Fruit fly (Drosophila melanogaster) whole organism, embryonic: ENCODE measurements around the gene Ran-like.

Experiments
- B-H2 ChIP-seq: fragments of 200-800 bp; sonication (Bioruptor generic); optimal IDR thresholded peaks from 2 replicates; lab custom pipeline; 2018; ENCODE audit warnings: missing biosample characterization, mild to moderate bottlenecking, missing genetic modification characterization
- CG10147 ChIP-seq: fragments of 200-800 bp; sonication (Bioruptor generic); optimal IDR thresholded peaks from 2 replicates; lab custom pipeline; 2019; ENCODE audit warnings: missing biosample characterization, mild to moderate bottlenecking, missing genetic modification characterization, moderate library complexity
- CG10543 ChIP-seq: fragments of 200-800 bp; sonication (Bioruptor generic); optimal IDR thresholded peaks from 3 replicates; lab custom pipeline; 2017; ENCODE audit warnings: missing biosample characterization, mild to moderate bottlenecking, missing genetic modification characterization, moderate library complexity
- CG10565 ChIP-seq: fragments of 200-800 bp; sonication (Bioruptor generic); optimal IDR thresholded peaks from 3 replicates; lab custom pipeline; 2016; ENCODE audit warnings: missing biosample characterization, mild to moderate bottlenecking, missing genetic modification characterization
- CG1233 ChIP-seq: fragments of 200-800 bp; sonication (Bioruptor generic); optimal IDR thresholded peaks from 4 replicates; lab custom pipeline; 2018; ENCODE audit warnings: missing biosample characterization, mild to moderate bottlenecking, missing genetic modification characterization
- CG12391 ChIP-seq: fragments of 200-800 bp; sonication (Bioruptor generic); optimal IDR thresholded peaks from 3 replicates; lab custom pipeline; 2018; ENCODE audit warnings: missing biosample characterization, mild to moderate bottlenecking, missing genetic modification characterization, moderate library complexity
- CG12769 ChIP-seq: fragments of 200-800 bp; sonication (Bioruptor generic); optimal IDR thresholded peaks from 2 replicates; lab custom pipeline; 2019; ENCODE audit warnings: missing biosample characterization, mild to moderate bottlenecking, missing genetic modification characterization, moderate library complexity
- CG1832 ChIP-seq: fragments of 200-800 bp; sonication (Bioruptor generic); optimal IDR thresholded peaks from 2 replicates; lab custom pipeline; 2017; ENCODE audit warnings: missing biosample characterization, mild to moderate bottlenecking, missing genetic modification characterization, inconsistent platforms
- CG2712 ChIP-seq: fragments of 200-800 bp; optimal IDR thresholded peaks from 3 replicates; lab custom pipeline; 2019; ENCODE audit warnings: missing biosample characterization, mild to moderate bottlenecking, missing genetic modification characterization, moderate library complexity
- CG34376 ChIP-seq: fragments of 200-800 bp; sonication (Bioruptor generic); optimal IDR thresholded peaks from 2 replicates; lab custom pipeline; 2018; ENCODE audit warnings: missing biosample characterization, mild to moderate bottlenecking, missing genetic modification characterization
- CG3995 ChIP-seq: fragments of 200-800 bp; sonication (Bioruptor generic); optimal IDR thresholded peaks from 3 replicates; lab custom pipeline; 2016; ENCODE audit warnings: missing biosample characterization, missing genetic modification characterization
- CG4360 ChIP-seq: fragments of 200-800 bp; sonication (Bioruptor generic); IDR thresholded peaks from 2 replicates; pipeline ENCODE4 v1.3.6; 2022; ENCODE audit warnings: missing biosample characterization, missing genetic modification characterization
- CG43689 ChIP-seq: fragments of 200-800 bp; sonication (Bioruptor generic); IDR thresholded peaks from 2 replicates; pipeline ENCODE4 v1.3.6; 2022; ENCODE audit warnings: missing biosample characterization, missing genetic modification characterization
- CG6765 ChIP-seq: fragments of 200-800 bp; sonication (Bioruptor generic); optimal IDR thresholded peaks from 3 replicates; lab custom pipeline; 2017; ENCODE audit warnings: missing biosample characterization, mild to moderate bottlenecking, missing genetic modification characterization
- CG7357 ChIP-seq: fragments of 200-800 bp; sonication (Bioruptor generic); IDR thresholded peaks from 3 replicates; pipeline ENCODE4 v1.3.6; 2022; ENCODE audit warnings: missing biosample characterization, missing genetic modification characterization
- CG7963 ChIP-seq: fragments of 200-800 bp; sonication (Bioruptor generic); IDR thresholded peaks from 3 replicates; pipeline ENCODE4 v1.3.6; 2022; ENCODE audit warnings: missing biosample characterization, missing genetic modification characterization; ENCODE audit not compliant: partially characterized antibody
- CG8281 ChIP-seq: fragments of 200-800 bp; sonication (Bioruptor generic); optimal IDR thresholded peaks from 2 replicates; lab custom pipeline; 2018; ENCODE audit warnings: missing biosample characterization, mild to moderate bottlenecking, missing genetic modification characterization, moderate library complexity
- CHES-1-like ChIP-seq: fragments of 200-800 bp; sonication (Bioruptor generic); optimal IDR thresholded peaks from 2 replicates; lab custom pipeline; 2016; ENCODE audit warnings: missing biosample characterization, missing genetic modification characterization
- Dbx ChIP-seq: fragments of 200-800 bp; sonication (Bioruptor generic); IDR thresholded peaks from 3 replicates; pipeline ENCODE4 v1.3.6; 2022; ENCODE audit warnings: missing biosample characterization, missing genetic modification characterization
- Dip2 ChIP-seq: fragments of 200-800 bp; sonication (Bioruptor generic); IDR thresholded peaks from 2 replicates; pipeline ENCODE4 v1.3.6; 2022; ENCODE audit warnings: missing biosample characterization, missing genetic modification characterization
- E2f1 ChIP-seq: fragments of 200-800 bp; sonication (Bioruptor generic); IDR thresholded peaks from 2 replicates; pipeline ENCODE4 v1.3.6; 2022; ENCODE audit warnings: missing biosample characterization, missing genetic modification characterization
- Fer1 ChIP-seq: fragments of 200-800 bp; sonication (Bioruptor generic); optimal IDR thresholded peaks from 2 replicates; lab custom pipeline; 2017; ENCODE audit warnings: missing biosample characterization, mild to moderate bottlenecking, missing genetic modification characterization
- H2.0 ChIP-seq: fragments of 200-800 bp; sonication (Bioruptor generic); IDR thresholded peaks from 2 replicates; pipeline ENCODE4 v1.3.6; 2022; ENCODE audit warnings: missing biosample characterization, missing genetic modification characterization
- Hand ChIP-seq: fragments of 200-800 bp; sonication (Bioruptor generic); optimal IDR thresholded peaks from 2 replicates; lab custom pipeline; 2017; ENCODE audit warnings: mild to moderate bottlenecking, missing biosample characterization, missing genetic modification reagents, missing genetic modification characterization
- HmgZ ChIP-seq: fragments of 200-800 bp; sonication (Bioruptor generic); optimal IDR thresholded peaks from 2 replicates; lab custom pipeline; 2018; ENCODE audit warnings: missing biosample characterization, mild to moderate bottlenecking, missing genetic modification characterization
- MTF-1 ChIP-seq: fragments of 200-800 bp; sonication (Bioruptor generic); optimal IDR thresholded peaks from 2 replicates; lab custom pipeline; 2018; ENCODE audit warnings: missing biosample characterization, mild to moderate bottlenecking, missing genetic modification characterization, borderline replicate concordance
- NK7.1 ChIP-seq: fragments of 200-800 bp; sonication (Bioruptor generic); optimal IDR thresholded peaks from 3 replicates; lab custom pipeline; 2016; ENCODE audit warnings: missing biosample characterization, missing genetic modification characterization
- Taf1 ChIP-seq: fragments of 200-800 bp; sonication (Bioruptor generic); IDR thresholded peaks from 2 replicates; pipeline ENCODE4 v1.3.6; 2022; ENCODE audit warnings: missing biosample characterization, missing genetic modification characterization
- Xrp1 ChIP-seq: fragments of 200-800 bp; sonication (Bioruptor generic); IDR thresholded peaks from 2 replicates; pipeline ENCODE4 v1.3.6; 2022; ENCODE audit warnings: missing biosample characterization, missing genetic modification characterization
- bowl ChIP-seq: fragments of 200-800 bp; sonication (Bioruptor generic); IDR thresholded peaks from 2 replicates; pipeline ENCODE4 v1.3.6; 2022; ENCODE audit warnings: missing biosample characterization, missing genetic modification characterization
- chif ChIP-seq, 2 experiments: fragments of 200-800 bp; sonication (Bioruptor generic); optimal IDR thresholded peaks; 3 replicates each; lab custom pipeline; 2016; ENCODE audit warnings: missing biosample characterization in 2 of 2, missing genetic modification characterization in 2 of 2
- chm ChIP-seq: fragments of 200-800 bp; sonication (Bioruptor generic); IDR thresholded peaks from 2 replicates; pipeline ENCODE4 v1.3.6; 2022; ENCODE audit warnings: missing biosample characterization, missing genetic modification characterization
- crol ChIP-seq: fragments of 200-800 bp; sonication (Bioruptor generic); IDR thresholded peaks from 2 replicates; pipeline ENCODE4 v1.3.6; 2022; ENCODE audit warnings: missing biosample characterization, missing genetic modification characterization
- dm ChIP-seq: fragments of 200-800 bp; sonication (Bioruptor generic); optimal IDR thresholded peaks from 3 replicates; lab custom pipeline; 2016; ENCODE audit warnings: missing biosample characterization, missing genetic modification characterization
- eve ChIP-seq, 2 experiments: fragments of >200 bp; optimal IDR thresholded peaks; 2 replicates each; lab custom pipeline; 2017; ENCODE audit warnings: missing biosample characterization in 2 of 2, missing genetic modification characterization in 2 of 2
- exex ChIP-seq: fragments of 200-800 bp; sonication (Bioruptor generic); optimal IDR thresholded peaks from 4 replicates; lab custom pipeline; 2018; ENCODE audit warnings: missing biosample characterization, mild to moderate bottlenecking, missing genetic modification characterization, moderate library complexity
- fd96Cb ChIP-seq: fragments of 200-800 bp; sonication (Bioruptor generic); optimal IDR thresholded peaks from 2 replicates; lab custom pipeline; 2018; ENCODE audit warnings: missing biosample characterization, mild to moderate bottlenecking, missing genetic modification characterization, moderate library complexity
- grn ChIP-seq: fragments of 200-800 bp; sonication (Bioruptor generic); optimal IDR thresholded peaks from 3 replicates; lab custom pipeline; 2017; ENCODE audit warnings: missing biosample characterization, missing genetic modification characterization
- inv ChIP-seq: fragments of 200-800 bp; sonication (Bioruptor generic); IDR thresholded peaks from 2 replicates; pipeline ENCODE4 v1.3.6; 2022; ENCODE audit warnings: missing biosample characterization, missing genetic modification characterization; ENCODE audit not compliant: partially characterized antibody
- knrl ChIP-seq: fragments of 200-800 bp; sonication (Bioruptor generic); IDR thresholded peaks from 3 replicates; pipeline ENCODE4 v1.3.6; 2022; ENCODE audit warnings: missing biosample characterization, missing genetic modification characterization; ENCODE audit not compliant: partially characterized antibody
- lola ChIP-seq, 3 experiments: fragments of >200 bp in 2 of 3; fragments of 200-800 bp in 1 of 3; sonication (Bioruptor generic) in 1 of 3; optimal IDR thresholded peaks; 2 replicates each; lab custom pipeline; 2017 to 2019; ENCODE audit warnings: missing biosample characterization in 3 of 3, missing genetic modification characterization in 3 of 3, mild to moderate bottlenecking in 1 of 3, moderate library complexity in 1 of 3
- pfk ChIP-seq: fragments of 200-800 bp; sonication (Bioruptor generic); optimal IDR thresholded peaks from 2 replicates; lab custom pipeline; 2018; ENCODE audit warnings: missing biosample characterization, mild to moderate bottlenecking, missing genetic modification characterization, moderate library complexity
- prd ChIP-seq, 3 experiments: fragments of >200 bp in 2 of 3; fragments of 200-800 bp in 1 of 3; sonication (Bioruptor generic) in 1 of 3; optimal IDR thresholded peaks in 2 of 3; IDR thresholded peaks in 1 of 3; 2 replicates in 2 of 3; 3 replicates in 1 of 3; pipeline versions ENCODE4 v1.3.6 to Lab custom; 2017 to 2022; ENCODE audit warnings: missing biosample characterization in 1 of 3, missing genetic modification characterization in 1 of 3
- pum ChIP-seq: fragments of 200-800 bp; sonication (Bioruptor generic); optimal IDR thresholded peaks from 2 replicates; lab custom pipeline; 2016; ENCODE audit warnings: missing biosample characterization, missing genetic modification characterization
- rib ChIP-seq: fragments of 200-800 bp; sonication (Bioruptor generic); IDR thresholded peaks from 2 replicates; pipeline ENCODE4 v1.3.6; 2022; ENCODE audit warnings: missing biosample characterization, missing genetic modification characterization
- scrt ChIP-seq: fragments of 200-800 bp; sonication (Bioruptor generic); optimal IDR thresholded peaks from 2 replicates; lab custom pipeline; 2018; ENCODE audit warnings: missing biosample characterization, mild to moderate bottlenecking, missing genetic modification characterization, moderate library complexity
- sens ChIP-seq: fragments of 200-800 bp; sonication (Bioruptor generic); peaks from one replicate; lab custom pipeline; 2016; ENCODE audit warnings: missing biosample characterization, missing genetic modification characterization
- tx ChIP-seq: fragments of 200-800 bp; sonication (Bioruptor generic); optimal IDR thresholded peaks from 2 replicates; lab custom pipeline; 2016; ENCODE audit warnings: missing biosample characterization, missing genetic modification characterization
- usp ChIP-seq: fragments of >200 bp; optimal IDR thresholded peaks from 2 replicates; lab custom pipeline; 2017; ENCODE audit warnings: missing biosample characterization, missing genetic modification characterization
- yki ChIP-seq: fragments of >200 bp; optimal IDR thresholded peaks from 3 replicates; lab custom pipeline; 2018

Ran-like gene

dm6 chr3L:15514814-15515495 is 29.8 kb upstream of the Ran-like start (continued):
- TF ChIP-seq CG2712 (tag; lab: Kevin White, UChicago): no peak
- no peak for TF ChIP-seq Dbx
- TF ChIP-seq sens (GFP tag; lab: Kevin White, UChicago): peak; percentile 37
- TF ChIP-seq bowl (GFP tag; lab: Robert Waterston, UW): no peak
- no peak for TF ChIP-seq NK7.1 (GFP tag; lab: Kevin White, UChicago)
- TF ChIP-seq prd (optimal IDR thresholded peaks at IDR 0.05; lab: Kevin White, UChicago): no peak
- no peak for TF ChIP-seq prd (GFP tag; IDR thresholded peaks at IDR 0.05; lab: Robert Waterston, UW)
- TF ChIP-seq lola (GFP tag; optimal IDR thresholded peaks at IDR 0.05; lab: Kevin White, UChicago): no peak
- no peak for TF ChIP-seq pfk (GFP tag; lab: Kevin White, UChicago)
- no peak for TF ChIP-seq E2f1
- no peak for TF ChIP-seq CG8281
- no peak for TF ChIP-seq CG10565 (GFP tag; lab: Kevin White, UChicago)
- no peak for TF ChIP-seq CG12769 (tag; lab: Kevin White, UChicago)
- TF ChIP-seq CG10543 (GFP tag; lab: Kevin White, UChicago): peak; percentile 73
- TF ChIP-seq CG7357 (GFP tag; lab: Robert Waterston, UW): no peak
- peak in 1 of 2 experiments; percentile 81 for TF ChIP-seq eve (GFP tag; optimal IDR thresholded peaks at IDR 0.05; lab: Kevin White, UChicago)
- no peak for TF ChIP-seq H2.0 (GFP tag; lab: Robert Waterston, UW)
- no peak for TF ChIP-seq pum (GFP tag; lab: Kevin White, UChicago)
- TF ChIP-seq Hand: peak; percentile 24
- no peak for TF ChIP-seq knrl (GFP tag; lab: Robert Waterston, UW)
- peak; percentile 17 for TF ChIP-seq CG6765 (GFP tag; lab: Kevin White, UChicago)
- peak; percentile 19 for TF ChIP-seq CG34376 (GFP tag; lab: Kevin White, UChicago)
- peak; percentile 81 for TF ChIP-seq CG4360 (GFP tag; lab: Robert Waterston, UW)
- peak; percentile 43 for TF ChIP-seq exex
- no peak for TF ChIP-seq Taf1 (GFP tag; lab: Robert Waterston, UW)
- peak; percentile 0 for TF ChIP-seq B-H2 (GFP tag; lab: Kevin White, UChicago)
- TF ChIP-seq usp (GFP tag; lab: Kevin White, UChicago): no peak
- TF ChIP-seq chif (GFP tag; optimal IDR thresholded peaks at IDR 0.05; lab: Kevin White, UChicago): no peak
- TF ChIP-seq CG43689 (GFP tag; lab: Robert Waterston, UW): no peak
- TF ChIP-seq tx (GFP tag; lab: Kevin White, UChicago): no peak
- no peak for TF ChIP-seq CG3995 (GFP tag; lab: Kevin White, UChicago)
- TF ChIP-seq Fer1 (GFP tag; lab: Kevin White, UChicago): no peak
- no peak for TF ChIP-seq MTF-1 (GFP tag; lab: Kevin White, UChicago)
- TF ChIP-seq Dip2 (GFP tag; lab: Robert Waterston, UW): no peak

dm6 chr3L:15514405-15514804 is 29.2 kb upstream of the Ran-like start:
- TF ChIP-seq dm (GFP tag; lab: Kevin White, UChicago) (peak; percentile 17), scrt (GFP tag; lab: Kevin White, UChicago) (peak; percentile 21), CHES-1-like (GFP tag; lab: Kevin White, UChicago) (peak; percentile 60), CG1832 (GFP tag; lab: Kevin White, UChicago) (peak; percentile 82), grn (GFP tag; lab: Kevin White, UChicago) (peak; percentile 22), Xrp1 (GFP tag; lab: Robert Waterston, UW) (0 out of 2 replicates have a peak, but pooled peaks have one; percentile 10), rib (peak; percentile 87), crol (peak; percentile 98), CG12391 (tag; lab: Kevin White, UChicago) (no peak), HmgZ (tag; lab: Kevin White, UChicago) (peak; percentile 9), chm (peak; percentile 22; the same call in 1 of the 2 replicates), CG10147 (GFP tag; lab: Kevin White, UChicago) (no peak), CG1233 (GFP tag; lab: Kevin White, UChicago) (peak; percentile 3), fd96Cb (tag; lab: Kevin White, UChicago) (no peak), yki (peak; percentile 48), CG7963 (GFP tag; lab: Robert Waterston, UW) (no peak), inv (GFP tag; lab: Robert Waterston, UW) (no peak)
